Worm (Caenorhabditis elegans): ENCODE results near the gene nrde-1.

ce11 chrIII:3765460-3765859 lies 52.2 kb downstream of the nrde-1 start, which contains the start of gene C44F1.1:
- TF ChIP-seq flt-1 (GFP tag; IDR thresholded peaks at IDR 0.05) (no peak), ztf-29 (GFP tag; IDR thresholded peaks at IDR 0.05) (no peak), T22C8.4 (GFP tag; IDR thresholded peaks at IDR 0.05) (no peak), ztf-23 (GFP tag; IDR thresholded peaks at IDR 0.05) (no peak)

Data from whole organism, midembryonic.